Fruit fly (Drosophila melanogaster): ENCODE measurements around the gene Cp15.
A peak's percentile ranks its signal among the peaks of the same experiment; 100 is the strongest.

Gene Cp15

dm6 chr3L:8691891-8692874 lies 36.1 kb upstream of the Cp15 start (continued):
- TF ChIP-seq CG11456 (GFP tag; IDR thresholded peaks at IDR 0.05) = peak; percentile 59; the same call in 1 of the 3 replicates
- TF ChIP-seq Tbp (GFP tag; optimal IDR thresholded peaks at IDR 0.05) = no peak
- TF ChIP-seq insv (GFP tag; optimal IDR thresholded peaks at IDR 0.05) = no peak
- TF ChIP-seq CG14965 (GFP tag; optimal IDR thresholded peaks at IDR 0.05; ENCODE audit: borderline replicate concordance) = no peak
- TF ChIP-seq CG30431 (GFP tag; optimal IDR thresholded peaks at IDR 0.05) = no peak
- TF ChIP-seq Scr (GFP tag; IDR thresholded peaks at IDR 0.05; ENCODE audit: partially characterized antibody) = no peak
- TF ChIP-seq gce (GFP tag; IDR thresholded peaks at IDR 0.05) = 0 out of 3 replicates have a peak, but pooled peaks have one; percentile 5
- TF ChIP-seq Sox102F (GFP tag; optimal IDR thresholded peaks at IDR 0.05) = peak; percentile 58
- no peak for TF ChIP-seq ase (GFP tag; IDR thresholded peaks at IDR 0.05)
- no peak for TF ChIP-seq Blimp-1 (GFP tag; optimal IDR thresholded peaks at IDR 0.05)
- peak; percentile 18 for TF ChIP-seq nerfin-1 (tag; optimal IDR thresholded peaks at IDR 0.05)
- TF ChIP-seq zfh1 (GFP tag; IDR thresholded peaks at IDR 0.05) = 0 out of 3 replicates have a peak, but pooled peaks have one; percentile 9
- no peak for TF ChIP-seq Dref (GFP tag; IDR thresholded peaks at IDR 0.05)
- TF ChIP-seq disco-r (GFP tag; optimal IDR thresholded peaks at IDR 0.05) = no peak
- peak; percentile 62 for TF ChIP-seq Ssrp (tag; optimal IDR thresholded peaks at IDR 0.05)
- TF ChIP-seq bigmax (GFP tag; optimal IDR thresholded peaks at IDR 0.05) = no peak
- TF ChIP-seq crol (GFP tag; IDR thresholded peaks at IDR 0.05) = 0 out of 2 replicates have a peak, but pooled peaks have one; percentile 9
- no peak for TF ChIP-seq Rx (GFP tag; IDR thresholded peaks at IDR 0.05)
- TF ChIP-seq CG7786 (GFP tag; optimal IDR thresholded peaks at IDR 0.05) = no peak
- no peak for TF ChIP-seq cad (GFP tag; optimal IDR thresholded peaks at IDR 0.05)
- peak; percentile 25 for TF ChIP-seq CG9817 (tag; optimal IDR thresholded peaks at IDR 0.05)
- TF ChIP-seq CG9437 (GFP tag; optimal IDR thresholded peaks at IDR 0.05) = peak; percentile 76
- TF ChIP-seq CoRest (tag; optimal IDR thresholded peaks at IDR 0.05) = peak; percentile 82
- peak; percentile 17; the same call in 1 of the 2 replicates for TF ChIP-seq CG17328 (GFP tag; IDR thresholded peaks at IDR 0.05)
- peak; percentile 56 for TF ChIP-seq CG3281 (GFP tag; optimal IDR thresholded peaks at IDR 0.05)
- TF ChIP-seq Xbp1 (GFP tag; optimal IDR thresholded peaks at IDR 0.05) = peak; percentile 42
- peak; percentile 43; the same call in 1 of the 2 replicates for TF ChIP-seq CG14014 (GFP tag; IDR thresholded peaks at IDR 0.05)
- TF ChIP-seq pum (GFP tag; optimal IDR thresholded peaks at IDR 0.05) = no peak
- TF ChIP-seq Adf1 (GFP tag; IDR thresholded peaks at IDR 0.05) = peak; percentile 55; the same call in 1 of the 2 replicates
- TF ChIP-seq exex (tag; optimal IDR thresholded peaks at IDR 0.05) = peak; percentile 61
- no peak for TF ChIP-seq MTF-1 (GFP tag; optimal IDR thresholded peaks at IDR 0.05; ENCODE audit: borderline replicate concordance)
- TF ChIP-seq CG6683 (GFP tag; optimal IDR thresholded peaks at IDR 0.05) = peak; percentile 6
- peak; percentile 30 for TF ChIP-seq org-1 (GFP tag; optimal IDR thresholded peaks at IDR 0.05)
- TF ChIP-seq tap (tag; optimal IDR thresholded peaks at IDR 0.05) = no peak
- peak; percentile 77 for TF ChIP-seq grau (tag; optimal IDR thresholded peaks at IDR 0.05)
- no peak for TF ChIP-seq sob (GFP tag; IDR thresholded peaks at IDR 0.05)
- TF ChIP-seq CG10366 (GFP tag; IDR thresholded peaks at IDR 0.05) = 0 out of 2 replicates have a peak, but pooled peaks have one; percentile 25
- TF ChIP-seq E2f2 (GFP tag; IDR thresholded peaks at IDR 0.05) = 0 out of 2 replicates have a peak, but pooled peaks have one; percentile 21
- no peak for TF ChIP-seq wor (GFP tag; IDR thresholded peaks at IDR 0.05)
- peak; percentile 85 for TF ChIP-seq CG9727 (GFP tag; optimal IDR thresholded peaks at IDR 0.05)
- peak; percentile 53 for TF ChIP-seq CG17385 (GFP tag; optimal IDR thresholded peaks at IDR 0.05)
- no peak; the same call in none of the 2 replicates for TF ChIP-seq lmd (GFP tag; IDR thresholded peaks at IDR 0.05)
- no peak for TF ChIP-seq CG9609 (GFP tag; optimal IDR thresholded peaks at IDR 0.05)
- TF ChIP-seq Nf-YB (GFP tag; optimal IDR thresholded peaks at IDR 0.05) = peak; percentile 30
- TF ChIP-seq dysf (GFP tag; IDR thresholded peaks at IDR 0.05) = peak; percentile 51; the same call in 2 of the 3 replicates
- peak; percentile 10; the same call in 1 of the 2 replicates for TF ChIP-seq rib (GFP tag; IDR thresholded peaks at IDR 0.05)
- no peak for TF ChIP-seq CG15514 (GFP tag; optimal IDR thresholded peaks at IDR 0.05)
- TF ChIP-seq CG12942 (GFP tag; optimal IDR thresholded peaks at IDR 0.05) = no peak

Data from whole organism, embryonic.